Worm (Caenorhabditis elegans) whole organism, L1 larva: ENCODE data around the gene anoh-2.

Source experiments
- C04F5.9 ChIP-seq: sonication (generic microtip); optimal IDR thresholded peaks from 2 replicates; lab custom pipeline; 2016; ENCODE audit warnings: missing genetic modification characterization, missing compliant biosample characterization
- Y116A8C.19 ChIP-seq: sonication (generic microtip); optimal IDR thresholded peaks from 2 replicates; lab custom pipeline; 2016; ENCODE audit warnings: missing compliant biosample characterization, missing genetic modification characterization, borderline replicate concordance
- aha-1 ChIP-seq: fragments of 150-350 bp; optimal IDR thresholded peaks from 2 replicates; lab custom pipeline; 2014; ENCODE audit warnings: missing biosample characterization, missing genetic modification characterization
- aly-2 ChIP-seq: fragments of 150-350 bp; optimal IDR thresholded peaks from 2 replicates; lab custom pipeline; 2014; ENCODE audit warnings: missing biosample characterization, missing genetic modification characterization
- ama-1 ChIP-seq: fragments of 150-350 bp; optimal IDR thresholded peaks from 2 replicates; lab custom pipeline; 2014
- ceh-82 ChIP-seq, 3 experiments: fragments of 150-350 bp in 1 of 3; sonication (generic microtip) in 2 of 3; optimal IDR thresholded peaks; 2 replicates each; lab custom pipeline; 2014 to 2017; ENCODE audit warnings: missing biosample characterization in 3 of 3, missing genetic modification characterization in 3 of 3
- ceh-88 ChIP-seq: fragments of 200-800 bp; sonication (Bioruptor generic); IDR thresholded peaks from 2 replicates; pipeline ENCODE4 v1.3.6; 2022; ENCODE audit warnings: missing genetic modification characterization, missing compliant biosample characterization
- ces-1 ChIP-seq: fragments of 150-350 bp; optimal IDR thresholded peaks from 2 replicates; lab custom pipeline; 2014; ENCODE audit warnings: missing biosample characterization, missing genetic modification reagents, missing genetic modification characterization
- dpl-1 ChIP-seq, 3 experiments: fragments of 150-350 bp in 2 of 3; sonication (generic microtip) in 1 of 3; optimal IDR thresholded peaks; 2 replicates each; lab custom pipeline; 2014 to 2017; ENCODE audit warnings: missing biosample characterization in 3 of 3, missing genetic modification characterization in 3 of 3, missing genetic modification reagents in 3 of 3
- efl-1 ChIP-seq, 4 experiments: fragments of 150-350 bp; optimal IDR thresholded peaks in 3 of 4; peaks in 1 of 4; 1 replicate in 1 of 4; 2 replicates in 3 of 4; lab custom pipeline; 2014; ENCODE audit warnings: missing biosample characterization in 2 of 4, missing genetic modification characterization in 2 of 4, missing genetic modification reagents in 2 of 4
- efl-3 ChIP-seq: fragments of 200-800 bp; sonication (Bioruptor generic); optimal IDR thresholded peaks from 2 replicates; lab custom pipeline; 2018; ENCODE audit warnings: mild to moderate bottlenecking, missing genetic modification characterization, missing compliant biosample characterization
- elt-2 ChIP-seq: sonication (generic microtip); optimal IDR thresholded peaks from 2 replicates; lab custom pipeline; 2016; ENCODE audit warnings: missing genetic modification characterization, mild to moderate bottlenecking, inconsistent platforms, missing compliant biosample characterization, missing genetic modification reagents
- fkh-10 ChIP-seq: sonication (generic microtip); optimal IDR thresholded peaks from 2 replicates; lab custom pipeline; 2017; ENCODE audit warnings: missing biosample characterization, missing genetic modification reagents, missing genetic modification characterization
- fkh-4 ChIP-seq: sonication (generic microtip); optimal IDR thresholded peaks from 2 replicates; lab custom pipeline; 2016; ENCODE audit warnings: missing compliant biosample characterization, missing genetic modification characterization, borderline replicate concordance
- grh-1 ChIP-seq: fragments of 200-800 bp; sonication (Bioruptor generic); IDR thresholded peaks from 2 replicates; pipeline ENCODE4 v1.3.6; 2022; ENCODE audit warnings: missing genetic modification reagents, missing genetic modification characterization, missing compliant biosample characterization
- hlh-17 ChIP-seq: fragments of 200-800 bp; sonication (Bioruptor generic); optimal IDR thresholded peaks from 2 replicates; lab custom pipeline; 2018; ENCODE audit warnings: missing genetic modification characterization, mild to moderate bottlenecking, missing compliant biosample characterization, moderate library complexity, borderline replicate concordance
- irx-1 ChIP-seq: sonication (generic microtip); optimal IDR thresholded peaks from 2 replicates; lab custom pipeline; 2016; ENCODE audit warnings: missing genetic modification characterization, missing compliant biosample characterization
- isw-1 ChIP-seq: fragments of 200-800 bp; sonication (Bioruptor generic); IDR thresholded peaks from 2 replicates; pipeline ENCODE4 v1.3.6; 2022; ENCODE audit warnings: missing genetic modification characterization, missing compliant biosample characterization
- jun-1 ChIP-seq: fragments of 150-350 bp; optimal IDR thresholded peaks from 2 replicates; lab custom pipeline; 2014; ENCODE audit warnings: missing biosample characterization, missing genetic modification reagents, missing genetic modification characterization
- lin-13 ChIP-seq: fragments of 150-350 bp; optimal IDR thresholded peaks from 2 replicates; lab custom pipeline; 2014; ENCODE audit warnings: missing biosample characterization, missing genetic modification reagents, missing genetic modification characterization
- lin-15B ChIP-seq: fragments of 150-350 bp; sonication (generic microtip); optimal IDR thresholded peaks from 3 replicates; lab custom pipeline; 2014; ENCODE audit warnings: missing biosample characterization, missing genetic modification characterization
- lin-35 ChIP-seq, 2 experiments: fragments of 150-350 bp; optimal IDR thresholded peaks; 2 replicates each; lab custom pipeline; 2014; ENCODE audit warnings: missing biosample characterization in 2 of 2, missing genetic modification characterization in 2 of 2, missing genetic modification reagents in 2 of 2
- mab-9 ChIP-seq: fragments of 200-800 bp; sonication (Bioruptor generic); IDR thresholded peaks from 2 replicates; pipeline ENCODE4 v1.3.6; 2022; ENCODE audit warnings: missing genetic modification reagents, missing genetic modification characterization, missing compliant biosample characterization
- nhr-11 ChIP-seq: fragments of 150-350 bp; optimal IDR thresholded peaks from 2 replicates; lab custom pipeline; 2014; ENCODE audit warnings: missing biosample characterization, missing genetic modification characterization
- nhr-20 ChIP-seq: sonication (generic microtip); optimal IDR thresholded peaks from 2 replicates; lab custom pipeline; 2016; ENCODE audit warnings: mild to moderate bottlenecking, missing genetic modification characterization, missing compliant biosample characterization
- nhr-47 ChIP-seq: sonication (generic microtip); optimal IDR thresholded peaks from 2 replicates; lab custom pipeline; 2016; ENCODE audit warnings: mild to moderate bottlenecking, missing genetic modification characterization, moderate library complexity, missing compliant biosample characterization
- nhr-71 ChIP-seq: sonication (generic microtip); optimal IDR thresholded peaks from 2 replicates; lab custom pipeline; 2016; ENCODE audit warnings: mild to moderate bottlenecking, missing genetic modification characterization, moderate library complexity, missing compliant biosample characterization
- nhr-77 ChIP-seq: fragments of 150-350 bp; optimal IDR thresholded peaks from 2 replicates; lab custom pipeline; 2014; ENCODE audit warnings: missing biosample characterization, missing genetic modification characterization
- nhr-90 ChIP-seq: sonication (generic microtip); optimal IDR thresholded peaks from 2 replicates; lab custom pipeline; 2016; ENCODE audit warnings: mild to moderate bottlenecking, missing genetic modification characterization, missing compliant biosample characterization; ENCODE audit not compliant: poor library complexity
- pag-3 ChIP-seq: sonication (generic microtip); optimal IDR thresholded peaks from 2 replicates; lab custom pipeline; 2017; ENCODE audit warnings: missing genetic modification characterization, mild to moderate bottlenecking, missing compliant biosample characterization, antibody characterized with exemption, borderline replicate concordance; ENCODE audit not compliant: insufficient read depth
- pqm-1 ChIP-seq: sonication (generic microtip); optimal IDR thresholded peaks from 3 replicates; lab custom pipeline; 2017; ENCODE audit warnings: missing biosample characterization, missing genetic modification characterization
- skn-1 ChIP-seq: fragments of 150-350 bp; optimal IDR thresholded peaks from 2 replicates; lab custom pipeline; 2014; ENCODE audit warnings: missing biosample characterization, missing genetic modification characterization
- sptf-1 ChIP-seq: fragments of 150-350 bp; optimal IDR thresholded peaks from 2 replicates; lab custom pipeline; 2014; ENCODE audit warnings: missing biosample characterization, missing genetic modification characterization
- tlp-1 ChIP-seq: fragments of 150-350 bp; optimal IDR thresholded peaks from 2 replicates; lab custom pipeline; 2014; ENCODE audit warnings: missing biosample characterization, missing genetic modification characterization
- unc-30 ChIP-seq: sonication (generic microtip); optimal IDR thresholded peaks from 2 replicates; lab custom pipeline; 2017; ENCODE audit warnings: missing biosample characterization, missing genetic modification characterization
- unc-62 ChIP-seq: fragments of 150-350 bp; optimal IDR thresholded peaks from 2 replicates; lab custom pipeline; 2014; ENCODE audit warnings: missing biosample characterization, missing genetic modification reagents, missing genetic modification characterization
- unc-86 ChIP-seq: sonication (generic microtip); optimal IDR thresholded peaks from 2 replicates; lab custom pipeline; 2016; ENCODE audit warnings: missing genetic modification characterization, missing compliant biosample characterization
- vab-15 ChIP-seq: sonication (generic microtip); optimal IDR thresholded peaks from 2 replicates; lab custom pipeline; 2017; ENCODE audit warnings: missing genotype, mild to moderate bottlenecking, missing genetic modification characterization, missing compliant biosample characterization
- zag-1 ChIP-seq: fragments of 150-350 bp; optimal IDR thresholded peaks from 2 replicates; lab custom pipeline; 2014; ENCODE audit warnings: missing biosample characterization, missing genetic modification characterization
- zip-4 ChIP-seq: fragments of 200-800 bp; sonication (Bioruptor generic); optimal IDR thresholded peaks from 2 replicates; lab custom pipeline; 2018; ENCODE audit warnings: mild to moderate bottlenecking, missing genetic modification characterization, moderate library complexity, missing compliant biosample characterization
- ztf-11 ChIP-seq, 2 experiments: sonication (generic microtip); optimal IDR thresholded peaks; 2 replicates each; lab custom pipeline; 2016 to 2017; ENCODE audit warnings: missing genetic modification characterization in 2 of 2, missing biosample characterization in 1 of 2, missing compliant biosample characterization in 1 of 2
- ztf-4 ChIP-seq: fragments of 150-350 bp; optimal IDR thresholded peaks from 2 replicates; lab custom pipeline; 2014; ENCODE audit warnings: missing biosample characterization, missing genetic modification characterization

anoh-2 gene

DNA sequence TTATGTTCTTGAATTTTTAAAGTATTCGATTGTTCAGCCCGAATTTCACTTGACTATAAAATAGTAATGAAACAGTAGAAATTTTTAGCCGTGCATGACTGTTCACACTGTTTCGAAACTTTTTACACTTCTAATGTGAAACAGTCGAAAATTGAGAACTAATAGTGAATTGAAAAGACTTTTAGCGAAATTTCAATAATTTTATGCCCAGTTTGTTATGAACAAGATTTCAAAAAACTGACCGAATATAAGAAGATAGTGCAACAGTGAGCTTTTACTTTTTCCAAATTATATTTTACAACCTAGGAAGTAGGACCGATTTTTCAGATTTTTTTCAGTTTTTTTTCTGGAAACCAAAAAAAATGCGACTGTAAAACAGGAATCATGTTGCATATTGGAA is 46.8 kb downstream of the anoh-2 start:
- TF ChIP-seq irx-1 (tag; lab: Kevin White, UChicago) = no peak
- TF ChIP-seq ztf-4 (tag; lab: Kevin White, UChicago) = no peak
- no peak for TF ChIP-seq efl-1 (optimal IDR thresholded peaks at IDR 0.05; lab: Kevin White, UChicago)
- no peak for TF ChIP-seq efl-1 (GFP tag; optimal IDR thresholded peaks at IDR 0.05 in 1 of 2; lab: Kevin White, UChicago)
- no peak for TF ChIP-seq dpl-1 (GFP tag; optimal IDR thresholded peaks at IDR 0.05; lab: Kevin White, UChicago)
- no peak for TF ChIP-seq ceh-88 (GFP tag; lab: Robert Waterston, UW)
- no peak for TF ChIP-seq elt-2 (tag; lab: Kevin White, UChicago)
- TF ChIP-seq fkh-10 (GFP tag; lab: Kevin White, UChicago) = no peak
- no peak for TF ChIP-seq jun-1 (tag; lab: Kevin White, UChicago)
- no peak for TF ChIP-seq nhr-71 (tag; lab: Kevin White, UChicago)
- TF ChIP-seq mab-9 (GFP tag; lab: Robert Waterston, UW) = no peak
- TF ChIP-seq ces-1 = no peak
- TF ChIP-seq hlh-17 (GFP tag; lab: Kevin White, UChicago) = no peak
- no peak for TF ChIP-seq nhr-47
- no peak for TF ChIP-seq C04F5.9 (tag; lab: Kevin White, UChicago)
- TF ChIP-seq tlp-1 = no peak
- no peak for TF ChIP-seq isw-1 (GFP tag; lab: Robert Waterston, UW)
- no peak for TF ChIP-seq nhr-90 (tag; lab: Kevin White, UChicago)
- no peak for TF ChIP-seq Y116A8C.19 (tag; lab: Kevin White, UChicago)
- TF ChIP-seq unc-30 (tag; lab: Kevin White, UChicago) = no peak
- TF ChIP-seq, all 84 proteins: peak for 0

DNA sequence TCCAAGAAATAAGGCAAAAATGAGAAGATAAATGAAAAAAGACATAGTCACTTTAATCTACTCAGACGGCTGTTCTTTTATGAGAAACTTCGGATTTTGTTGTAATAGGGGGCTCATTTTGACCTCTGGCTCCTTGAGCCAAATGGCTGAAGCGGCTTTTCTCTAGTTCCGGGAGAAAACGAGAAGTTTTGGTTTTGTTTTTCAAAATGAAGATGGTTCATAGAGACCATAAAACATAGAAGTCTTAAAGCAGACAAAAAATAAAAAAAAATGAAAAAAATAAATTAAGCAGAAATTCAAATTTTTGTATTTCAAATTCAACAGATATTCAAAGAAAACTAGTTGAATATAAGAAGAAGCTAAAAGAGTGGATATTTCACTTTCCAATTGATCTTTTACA is 48.2 kb downstream of the anoh-2 start, which contains the start of gene Y57G11C.41:
Gene Y57G11C.41, minus strand, starts transcription at position 101 of the 400 bp plus-strand sequence.
- TF ChIP-seq skn-1 = no peak
- no peak for TF ChIP-seq unc-62 (GFP tag; lab: Kevin White, UChicago)
- TF ChIP-seq lin-15B (tag; lab: Kevin White, UChicago) = no peak
- TF ChIP-seq jun-1 (tag; lab: Kevin White, UChicago) = no peak

DNA sequence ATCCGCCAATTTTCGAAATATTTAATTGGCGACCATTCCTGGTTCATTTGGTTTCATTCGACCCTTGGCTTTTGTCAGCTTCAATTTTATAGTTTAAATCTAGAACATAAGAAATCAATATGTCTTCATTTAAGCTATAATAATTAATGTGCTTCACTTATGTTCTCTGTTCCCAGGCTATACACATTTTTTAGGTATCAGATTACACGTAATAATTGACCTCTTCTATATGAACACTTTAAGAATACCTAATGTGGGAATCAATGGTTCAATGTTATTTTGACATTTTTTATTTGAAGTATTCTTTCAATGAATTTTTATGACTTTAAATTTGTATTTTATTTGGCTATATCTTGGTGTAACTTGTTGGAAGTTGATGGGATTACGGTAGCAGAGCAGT is 51.2 kb downstream of the anoh-2 start, which contains the start of gene lgc-7:
Gene lgc-7, plus strand, starts transcription at position 301 of the 400 bp plus-strand sequence.
- TF ChIP-seq ztf-11 (tag; optimal IDR thresholded peaks at IDR 0.05; lab: Kevin White, UChicago) (no peak), ces-1 (no peak), zag-1 (tag; lab: Kevin White, UChicago) (no peak), pag-3 (tag; lab: Kevin White, UChicago) (no peak), aha-1 (tag; lab: Kevin White, UChicago) (no peak), isw-1 (GFP tag; lab: Robert Waterston, UW) (no peak), efl-3 (no peak), ceh-82 (tag; optimal IDR thresholded peaks at IDR 0.05; lab: Kevin White, UChicago) (no peak), lin-13 (GFP tag; lab: Kevin White, UChicago) (no peak), grh-1 (GFP tag; lab: Robert Waterston, UW) (no peak), elt-2 (tag; lab: Kevin White, UChicago) (no peak), nhr-11 (no peak), sptf-1 (tag; lab: Kevin White, UChicago) (no peak), unc-62 (GFP tag; lab: Kevin White, UChicago) (no peak), fkh-4 (tag; lab: Kevin White, UChicago) (no peak)

ce11 chrIV:14715500-14715899 is 57.4 kb downstream of the anoh-2 start, which contains the start of gene lgc-8:
lgc-8 (plus strand) TSS chrIV:14715800.
- no peak for TF ChIP-seq nhr-20 (tag; lab: Kevin White, UChicago)
- TF ChIP-seq nhr-77 = no peak
- TF ChIP-seq lin-35 (GFP tag; optimal IDR thresholded peaks at IDR 0.05; lab: Kevin White, UChicago) = no peak
- TF ChIP-seq zip-4 (GFP tag; lab: Kevin White, UChicago) = no peak
- TF ChIP-seq ceh-82 (tag; optimal IDR thresholded peaks at IDR 0.05; lab: Kevin White, UChicago) = no peak
- TF ChIP-seq dpl-1 (GFP tag; optimal IDR thresholded peaks at IDR 0.05; lab: Kevin White, UChicago) = no peak
- no peak for TF ChIP-seq vab-15 (tag; lab: Kevin White, UChicago)
- no peak for TF ChIP-seq unc-86 (tag; lab: Kevin White, UChicago)
- TF ChIP-seq ama-1 (lab: Kevin White, UChicago) = no peak
- TF ChIP-seq mab-9 (GFP tag; lab: Robert Waterston, UW) = no peak
- no peak for TF ChIP-seq aly-2 (tag; lab: Kevin White, UChicago)
- TF ChIP-seq pqm-1 = no peak
- no peak for TF ChIP-seq ceh-88 (GFP tag; lab: Robert Waterston, UW)
- TF ChIP-seq fkh-10 (GFP tag; lab: Kevin White, UChicago) = no peak
